Worm (Caenorhabditis elegans): Measurements from ENCODE around the gene npr-42.

- TF ChIP-seq mxl-1 (tag; optimal IDR thresholded peaks at IDR 0.05), result no peak
- no peak for TF ChIP-seq snpc-4 (GFP tag; optimal IDR thresholded peaks at IDR 0.05)
- TF ChIP-seq snpc-4 (tag; optimal IDR thresholded peaks at IDR 0.05), result no peak
- no peak for TF ChIP-seq madf-3 (GFP tag; IDR thresholded peaks at IDR 0.05)
These were observed 1.6 kb downstream of the npr-42 start for ce11 chrII:4277639-4278038.

All from whole organism, young adult.